Fruit fly (Drosophila melanogaster) whole organism, wandering third instar larva: ENCODE measurements around the gene pHCl-1.

Source experiments
- Abd-B ChIP-seq: fragments of >200 bp; optimal IDR thresholded peaks from 2 replicates; lab custom pipeline; 2017; ENCODE audit warnings: missing biosample characterization, missing genetic modification characterization
- CG32264 ChIP-seq: fragments of 200-800 bp; sonication (Bioruptor generic); optimal IDR thresholded peaks from 2 replicates; lab custom pipeline; 2016; ENCODE audit warnings: missing biosample characterization, missing genetic modification characterization
- CG9705 ChIP-seq: fragments of 200-800 bp; sonication (Bioruptor generic); optimal IDR thresholded peaks from 2 replicates; lab custom pipeline; 2018; ENCODE audit warnings: missing biosample characterization, mild to moderate bottlenecking, missing genetic modification characterization
- CrebA ChIP-seq: fragments of 200-800 bp; sonication (Bioruptor generic); optimal IDR thresholded peaks from 2 replicates; lab custom pipeline; 2016; ENCODE audit warnings: missing biosample characterization, mild to moderate bottlenecking, missing genetic modification characterization, borderline replicate concordance
- Dfd ChIP-seq: fragments of >200 bp; optimal IDR thresholded peaks from 2 replicates; lab custom pipeline; 2017; ENCODE audit warnings: missing biosample characterization, missing genetic modification characterization
- Dif ChIP-seq: fragments of 200-275, 200-300 bp; sonication (Bioruptor generic); optimal IDR thresholded peaks from 2 replicates; lab custom pipeline; 2018; ENCODE audit warnings: missing biosample characterization, missing genetic modification characterization; ENCODE audit not compliant: partially characterized antibody
- GATAd ChIP-seq: sonication (Bioruptor generic); optimal IDR thresholded peaks from 2 replicates; lab custom pipeline; 2016; ENCODE audit warnings: missing biosample characterization, missing genetic modification characterization
- HLH106 ChIP-seq: fragments of 200-800 bp; optimal IDR thresholded peaks from 3 replicates; lab custom pipeline; 2019; ENCODE audit warnings: missing biosample characterization, mild to moderate bottlenecking, missing genetic modification characterization, moderate library complexity
- Hnf4 ChIP-seq: fragments of 200-800 bp; sonication (Bioruptor generic); optimal IDR thresholded peaks from 2 replicates; lab custom pipeline; 2016; ENCODE audit warnings: missing biosample characterization, mild to moderate bottlenecking, missing genetic modification characterization
- Hr78 ChIP-seq: fragments of >200 bp; optimal IDR thresholded peaks from 2 replicates; lab custom pipeline; 2017; ENCODE audit warnings: missing biosample characterization, missing genetic modification characterization
- Hr83 ChIP-seq: fragments of 200-300 bp; sonication (Bioruptor generic); optimal IDR thresholded peaks from 2 replicates; lab custom pipeline; 2016; ENCODE audit warnings: missing biosample characterization, mild to moderate bottlenecking, missing genetic modification characterization, moderate library complexity; ENCODE audit not compliant: poor library complexity, severe bottlenecking
- Jra ChIP-seq: sonication (Bioruptor generic); optimal IDR thresholded peaks from 2 replicates; lab custom pipeline; 2016; ENCODE audit warnings: missing biosample characterization, missing genetic modification characterization
- Mio ChIP-seq: sonication (Bioruptor generic); optimal IDR thresholded peaks from 2 replicates; lab custom pipeline; 2016; ENCODE audit warnings: missing biosample characterization, missing genetic modification characterization
- Myc ChIP-seq: fragments of >200 bp; optimal IDR thresholded peaks from 2 replicates; lab custom pipeline; 2017
- N ChIP-seq: fragments of >200 bp; optimal IDR thresholded peaks from 2 replicates; lab custom pipeline; 2018; ENCODE audit warnings: missing biosample characterization, missing external identifiers, missing genetic modification characterization
- OdsH ChIP-seq: fragments of 200-800 bp; sonication (Bioruptor generic); optimal IDR thresholded peaks from 2 replicates; lab custom pipeline; 2016; ENCODE audit warnings: missing biosample characterization, mild to moderate bottlenecking, missing genetic modification characterization
- Sp1 ChIP-seq: fragments of 200-800 bp; sonication (Bioruptor generic); optimal IDR thresholded peaks from 3 replicates; lab custom pipeline; 2019; ENCODE audit warnings: missing biosample characterization, mild to moderate bottlenecking, missing genetic modification characterization, moderate library complexity
- Vsx2 ChIP-seq: fragments of 200-300, 225-300 bp; sonication (Bioruptor generic); optimal IDR thresholded peaks from 2 replicates; lab custom pipeline; 2018; ENCODE audit warnings: missing biosample characterization, missing genetic modification characterization; ENCODE audit not compliant: partially characterized antibody
- brk ChIP-seq: fragments of 200-800 bp; sonication (Bioruptor generic); optimal IDR thresholded peaks from 2 replicates; lab custom pipeline; 2016; ENCODE audit warnings: missing biosample characterization, mild to moderate bottlenecking, missing genetic modification characterization
- dl ChIP-seq, 2 experiments: fragments of 175-275, 200-275 bp in 1 of 2; fragments of 200-275 bp in 1 of 2; sonication (Bioruptor generic); optimal IDR thresholded peaks; lab custom pipeline; 2018; ENCODE audit warnings: mild to moderate bottlenecking in 2 of 2, missing biosample characterization in 2 of 2, missing genetic modification characterization in 2 of 2, moderate library complexity in 2 of 2; ENCODE audit not compliant: partially characterized antibody in 2 of 2, insufficient read depth in 1 of 2
- dmrt93B ChIP-seq: fragments of 200-800 bp; sonication (Bioruptor generic); optimal IDR thresholded peaks from 2 replicates; lab custom pipeline; 2018; ENCODE audit warnings: missing biosample characterization, mild to moderate bottlenecking, missing genetic modification characterization
- dsf ChIP-seq: sonication (Bioruptor generic); optimal IDR thresholded peaks from 2 replicates; lab custom pipeline; 2016; ENCODE audit warnings: missing biosample characterization, missing genetic modification characterization, borderline replicate concordance
- ey ChIP-seq: fragments of 200-800 bp; sonication (Bioruptor generic); optimal IDR thresholded peaks from 2 replicates; lab custom pipeline; 2016; ENCODE audit warnings: missing biosample characterization, missing genetic modification characterization
- foxo ChIP-seq, 2 experiments: fragments of 200-800 bp; sonication (Bioruptor generic); optimal IDR thresholded peaks; 2 replicates in 1 of 2; 3 replicates in 1 of 2; lab custom pipeline; 2016 to 2017; ENCODE audit warnings: missing biosample characterization in 2 of 2, missing genetic modification characterization in 2 of 2
- fru ChIP-seq: fragments of 200-800 bp; sonication (Bioruptor generic); optimal IDR thresholded peaks from 3 replicates; lab custom pipeline; 2016; ENCODE audit warnings: missing biosample characterization, mild to moderate bottlenecking, missing genetic modification characterization
- h ChIP-seq: fragments of 200-800 bp; sonication (Bioruptor generic); optimal IDR thresholded peaks from 3 replicates; lab custom pipeline; 2016; ENCODE audit warnings: missing biosample characterization, mild to moderate bottlenecking, missing genetic modification characterization
- jim ChIP-seq: fragments of 175-275, 200-325 bp; sonication (Bioruptor generic); optimal IDR thresholded peaks from 2 replicates; lab custom pipeline; 2016; ENCODE audit warnings: missing biosample characterization, mild to moderate bottlenecking, missing genetic modification characterization
- lola ChIP-seq: fragments of >200 bp; optimal IDR thresholded peaks from 2 replicates; lab custom pipeline; 2017; ENCODE audit warnings: missing biosample characterization, missing genetic modification characterization
- pan ChIP-seq: fragments of >200 bp; optimal IDR thresholded peaks from 2 replicates; lab custom pipeline; 2017
- psq ChIP-seq: fragments of 200-800 bp; sonication (Bioruptor generic); optimal IDR thresholded peaks from 3 replicates; lab custom pipeline; 2017; ENCODE audit warnings: missing biosample characterization, mild to moderate bottlenecking, missing genetic modification characterization, moderate library complexity
- rgr ChIP-seq: fragments of 200-800 bp; sonication (Bioruptor generic); optimal IDR thresholded peaks from 3 replicates; lab custom pipeline; 2016; ENCODE audit warnings: missing biosample characterization, mild to moderate bottlenecking, missing genetic modification characterization
- sage ChIP-seq: fragments of 200-800 bp; sonication (Bioruptor generic); optimal IDR thresholded peaks from 2 replicates; lab custom pipeline; 2016; ENCODE audit warnings: missing biosample characterization, mild to moderate bottlenecking, missing genetic modification characterization
- sv ChIP-seq: fragments of 200-800 bp; sonication (Bioruptor generic); optimal IDR thresholded peaks from 3 replicates; lab custom pipeline; 2016; ENCODE audit warnings: missing biosample characterization, missing genetic modification characterization
- tai ChIP-seq: sonication (Bioruptor generic); optimal IDR thresholded peaks from 2 replicates; lab custom pipeline; 2016; ENCODE audit warnings: missing biosample characterization, missing genetic modification characterization
- usp ChIP-seq: fragments of >200 bp; optimal IDR thresholded peaks from 2 replicates; lab custom pipeline; 2017; ENCODE audit warnings: missing biosample characterization, missing genetic modification characterization

Gene pHCl-1

dm6 chr3L:15847224-15847623 is 51.6 kb downstream of the pHCl-1 start:
- TF ChIP-seq Abd-B (no peak), HLH106 (tag; lab: Kevin White, UChicago) (peak; percentile 58), psq (GFP tag; lab: Kevin White, UChicago) (peak; percentile 10), Sp1 (peak; percentile 34)

dm6 chr3L:15844577-15844976 is 54.3 kb downstream of the pHCl-1 start:
- no peak for TF ChIP-seq tai (GFP tag; lab: Kevin White, UChicago)

dm6 chr3L:15843962-15844361 is 54.9 kb downstream of the pHCl-1 start, which contains the start of gene meru:
Gene meru (minus strand): TSS chr3L:15844062.
- no peak for TF ChIP-seq CG32264 (GFP tag; lab: Kevin White, UChicago)
- TF ChIP-seq HLH106 (tag; lab: Kevin White, UChicago) = no peak
- no peak for TF ChIP-seq OdsH
- TF ChIP-seq lola (GFP tag; lab: Kevin White, UChicago) = no peak
- TF ChIP-seq foxo (GFP tag; optimal IDR thresholded peaks at IDR 0.05; lab: Kevin White, UChicago) = no peak

- TF ChIP-seq HLH106 (tag; lab: Kevin White, UChicago) (no peak), Dfd (GFP tag; lab: Kevin White, UChicago) (no peak)
Measured at dm6 chr3L:15837209-15837608, 61.6 kb downstream of the pHCl-1 start, which contains the start of gene CG15715. Gene CG15715 (minus strand): TSS chr3L:15837482.

dm6 chr3L:15834877-15835555 is 63.8 kb downstream of the pHCl-1 start, which contains the start of gene CG18081:
Gene CG18081 (minus strand): TSS chr3L:15835388.
- TF ChIP-seq rgr (GFP tag; lab: Kevin White, UChicago) = no peak
- no peak for TF ChIP-seq Myc (lab: Kevin White, UChicago)
- no peak for TF ChIP-seq N (GFP tag; lab: Kevin White, UChicago)
- TF ChIP-seq dmrt93B (GFP tag; lab: Kevin White, UChicago) = no peak
- no peak for TF ChIP-seq Abd-B
- no peak for TF ChIP-seq CG9705 (GFP tag; lab: Kevin White, UChicago)
- no peak for TF ChIP-seq usp (GFP tag; lab: Kevin White, UChicago)
- TF ChIP-seq Hnf4 (GFP tag; lab: Kevin White, UChicago) = no peak
- no peak for TF ChIP-seq Mio
- TF ChIP-seq tai (GFP tag; lab: Kevin White, UChicago) = no peak
- TF ChIP-seq h (GFP tag; lab: Kevin White, UChicago) = no peak
- no peak for TF ChIP-seq psq (GFP tag; lab: Kevin White, UChicago)
- TF ChIP-seq Jra (GFP tag; lab: Kevin White, UChicago) = no peak
- TF ChIP-seq Dif (GFP tag; lab: Kevin White, UChicago) = no peak
- TF ChIP-seq sv (GFP tag; lab: Kevin White, UChicago) = no peak

- TF ChIP-seq N (GFP tag; lab: Kevin White, UChicago) = no peak
- TF ChIP-seq brk = no peak
- TF ChIP-seq lola (GFP tag; lab: Kevin White, UChicago) = no peak
- TF ChIP-seq sv (GFP tag; lab: Kevin White, UChicago) = no peak
- TF ChIP-seq Hr83 (GFP tag; lab: Kevin White, UChicago) = no peak
- no peak for TF ChIP-seq ey (GFP tag; lab: Kevin White, UChicago)
- no peak for TF ChIP-seq HLH106 (tag; lab: Kevin White, UChicago)
- TF ChIP-seq Dfd (GFP tag; lab: Kevin White, UChicago) = no peak
- TF ChIP-seq Mio = no peak
- peak; percentile 21 for TF ChIP-seq tai (GFP tag; lab: Kevin White, UChicago)
- peak; percentile 91 for TF ChIP-seq Myc (lab: Kevin White, UChicago)
- TF ChIP-seq GATAd (GFP tag; lab: Kevin White, UChicago) = no peak
- TF ChIP-seq Jra (GFP tag; lab: Kevin White, UChicago) = no peak
- TF ChIP-seq jim (GFP tag; lab: Kevin White, UChicago) = no peak
- no peak for TF ChIP-seq pan (lab: Kevin White, UChicago)
- TF ChIP-seq dmrt93B (GFP tag; lab: Kevin White, UChicago) = no peak
- no peak for TF ChIP-seq CG32264 (GFP tag; lab: Kevin White, UChicago)
- peak; percentile 19 for TF ChIP-seq h (GFP tag; lab: Kevin White, UChicago)
- TF ChIP-seq fru (GFP tag; lab: Kevin White, UChicago) = no peak
- no peak for TF ChIP-seq CrebA (GFP tag; lab: Kevin White, UChicago)
- no peak for TF ChIP-seq Hr78 (GFP tag; lab: Kevin White, UChicago)
- TF ChIP-seq Sp1 = no peak
- TF ChIP-seq foxo (GFP tag; optimal IDR thresholded peaks at IDR 0.05; lab: Kevin White, UChicago) = no peak
- TF ChIP-seq dl (GFP tag; optimal IDR thresholded peaks at IDR 0.05; lab: Kevin White, UChicago; ENCODE audit: insufficient read depth in 1 of 2, partially characterized antibody in 2 of 2) = no peak
- no peak for TF ChIP-seq OdsH
- TF ChIP-seq sage (GFP tag; lab: Kevin White, UChicago) = no peak
- no peak for TF ChIP-seq Vsx2 (GFP tag; lab: Kevin White, UChicago)
- TF ChIP-seq usp (GFP tag; lab: Kevin White, UChicago) = no peak
- TF ChIP-seq Dif (GFP tag; lab: Kevin White, UChicago) = no peak
- no peak for TF ChIP-seq Abd-B
- TF ChIP-seq dsf (GFP tag; lab: Kevin White, UChicago) = no peak
Measured at dm6 chr3L:15832146-15832545, 66.7 kb downstream of the pHCl-1 start, which contains the start of gene CG12713. Gene CG12713 (plus strand): TSS chr3L:15832464.
